Worm (Caenorhabditis elegans) whole organism, L1 larva: ENCODE data around the gene C06H2.2.

Source experiments
- C16A3.4 ChIP-seq: fragments of 150-350 bp; optimal IDR thresholded peaks from 2 replicates; lab custom pipeline; 2014; ENCODE audit warnings: missing biosample characterization, missing genetic modification characterization
- alr-1 ChIP-seq: fragments of 200-800 bp; sonication (Bioruptor generic); optimal IDR thresholded peaks from 2 replicates; lab custom pipeline; 2018; ENCODE audit warnings: borderline replicate concordance, mild to moderate bottlenecking, missing genetic modification characterization, missing compliant biosample characterization
- aly-2 ChIP-seq: fragments of 150-350 bp; optimal IDR thresholded peaks from 2 replicates; lab custom pipeline; 2014; ENCODE audit warnings: missing biosample characterization, missing genetic modification characterization
- ama-1 ChIP-seq: fragments of 150-350 bp; optimal IDR thresholded peaks from 2 replicates; lab custom pipeline; 2014
- blmp-1 ChIP-seq: fragments of 150-350 bp; optimal IDR thresholded peaks from 2 replicates; lab custom pipeline; 2014; ENCODE audit warnings: missing biosample characterization, missing genetic modification characterization
- ceh-8 ChIP-seq: fragments of 200-800 bp; sonication (Bioruptor generic); optimal IDR thresholded peaks from 2 replicates; lab custom pipeline; 2018; ENCODE audit warnings: mild to moderate bottlenecking, missing genetic modification characterization, moderate library complexity, missing compliant biosample characterization
- ceh-90 ChIP-seq: sonication (generic microtip); optimal IDR thresholded peaks from 2 replicates; lab custom pipeline; 2016; ENCODE audit warnings: missing genetic modification characterization, missing compliant biosample characterization
- efl-3 ChIP-seq: fragments of 200-800 bp; sonication (Bioruptor generic); optimal IDR thresholded peaks from 2 replicates; lab custom pipeline; 2018; ENCODE audit warnings: mild to moderate bottlenecking, missing genetic modification characterization, missing compliant biosample characterization
- egl-13 ChIP-seq: sonication (generic microtip); optimal IDR thresholded peaks from 2 replicates; lab custom pipeline; 2016; ENCODE audit warnings: missing genotype, missing genetic modification reagents, missing genetic modification characterization, missing compliant biosample characterization
- egl-27 ChIP-seq, 2 experiments: fragments of 150-350 bp in 1 of 2; sonication (generic microtip); optimal IDR thresholded peaks; 3 replicates each; lab custom pipeline; 2017 to 2018; ENCODE audit warnings: missing biosample characterization in 2 of 2, missing genetic modification characterization in 2 of 2, missing genetic modification reagents in 2 of 2
- elt-2 ChIP-seq: sonication (generic microtip); optimal IDR thresholded peaks from 2 replicates; lab custom pipeline; 2016; ENCODE audit warnings: missing genetic modification characterization, mild to moderate bottlenecking, inconsistent platforms, missing compliant biosample characterization, missing genetic modification reagents
- ets-5 ChIP-seq: fragments of 200-800 bp; sonication (Bioruptor generic); IDR thresholded peaks from 2 replicates; pipeline ENCODE4 v1.3.6; 2022; ENCODE audit warnings: missing genetic modification characterization, missing compliant biosample characterization
- fkh-4 ChIP-seq: sonication (generic microtip); optimal IDR thresholded peaks from 2 replicates; lab custom pipeline; 2016; ENCODE audit warnings: missing compliant biosample characterization, missing genetic modification characterization, borderline replicate concordance
- fkh-8 ChIP-seq: sonication (generic microtip); optimal IDR thresholded peaks from 2 replicates; lab custom pipeline; 2016; ENCODE audit warnings: mild to moderate bottlenecking, missing genetic modification characterization, missing compliant biosample characterization
- fos-1 ChIP-seq: fragments of 150-350 bp; optimal IDR thresholded peaks from 2 replicates; lab custom pipeline; 2014; ENCODE audit warnings: missing biosample characterization, missing genetic modification characterization
- hlh-17 ChIP-seq: fragments of 200-800 bp; sonication (Bioruptor generic); optimal IDR thresholded peaks from 2 replicates; lab custom pipeline; 2018; ENCODE audit warnings: missing genetic modification characterization, mild to moderate bottlenecking, missing compliant biosample characterization, moderate library complexity, borderline replicate concordance
- hlh-4 ChIP-seq: sonication (generic microtip); optimal IDR thresholded peaks from 2 replicates; lab custom pipeline; 2016; ENCODE audit warnings: mild to moderate bottlenecking, missing genetic modification characterization, missing compliant biosample characterization
- hpl-2 ChIP-seq: fragments of 150-350 bp; optimal IDR thresholded peaks from 2 replicates; lab custom pipeline; 2014; ENCODE audit warnings: missing biosample characterization, missing genetic modification reagents, missing genetic modification characterization
- lin-13 ChIP-seq: fragments of 150-350 bp; optimal IDR thresholded peaks from 2 replicates; lab custom pipeline; 2014; ENCODE audit warnings: missing biosample characterization, missing genetic modification reagents, missing genetic modification characterization
- lin-14 ChIP-seq: fragments of 200-800 bp; sonication (Bioruptor generic); optimal IDR thresholded peaks from 2 replicates; lab custom pipeline; 2018; ENCODE audit warnings: mild to moderate bottlenecking, missing genetic modification characterization, moderate library complexity, missing compliant biosample characterization
- lin-35 ChIP-seq, 2 experiments: fragments of 150-350 bp; optimal IDR thresholded peaks; 2 replicates each; lab custom pipeline; 2014; ENCODE audit warnings: missing biosample characterization in 2 of 2, missing genetic modification characterization in 2 of 2, missing genetic modification reagents in 2 of 2
- lin-39 ChIP-seq: fragments of 150-350 bp; optimal IDR thresholded peaks from 2 replicates; lab custom pipeline; 2014; ENCODE audit warnings: missing biosample characterization, missing genetic modification reagents, missing genetic modification characterization
- lsy-2 ChIP-seq, 2 experiments: fragments of 150-350 bp; optimal IDR thresholded peaks; 2 replicates each; lab custom pipeline; 2014; ENCODE audit warnings: missing biosample characterization in 2 of 2, missing genetic modification characterization in 2 of 2
- mab-9 ChIP-seq: fragments of 200-800 bp; sonication (Bioruptor generic); IDR thresholded peaks from 2 replicates; pipeline ENCODE4 v1.3.6; 2022; ENCODE audit warnings: missing genetic modification reagents, missing genetic modification characterization, missing compliant biosample characterization
- mdl-1 ChIP-seq, 2 experiments: fragments of 150-350 bp; optimal IDR thresholded peaks; 2 replicates each; lab custom pipeline; 2014 to 2017; ENCODE audit warnings: missing biosample characterization in 2 of 2, missing genetic modification characterization in 2 of 2, inconsistent platforms in 1 of 2
- mef-2 ChIP-seq: fragments of 150-350 bp; optimal IDR thresholded peaks from 2 replicates; lab custom pipeline; 2014; ENCODE audit warnings: missing biosample characterization, missing genetic modification characterization
- mep-1 ChIP-seq: fragments of 150-350 bp; optimal IDR thresholded peaks from 2 replicates; lab custom pipeline; 2014; ENCODE audit warnings: missing biosample characterization, missing genetic modification characterization
- nhr-11 ChIP-seq: fragments of 150-350 bp; optimal IDR thresholded peaks from 2 replicates; lab custom pipeline; 2014; ENCODE audit warnings: missing biosample characterization, missing genetic modification characterization
- nhr-237 ChIP-seq: fragments of 150-350 bp; optimal IDR thresholded peaks from 2 replicates; lab custom pipeline; 2014; ENCODE audit warnings: missing biosample characterization, missing genetic modification characterization
- nhr-28 ChIP-seq: fragments of 150-350 bp; optimal IDR thresholded peaks from 2 replicates; lab custom pipeline; 2014; ENCODE audit warnings: missing biosample characterization, missing genetic modification characterization
- nhr-47 ChIP-seq: sonication (generic microtip); optimal IDR thresholded peaks from 2 replicates; lab custom pipeline; 2016; ENCODE audit warnings: mild to moderate bottlenecking, missing genetic modification characterization, moderate library complexity, missing compliant biosample characterization
- nhr-76 ChIP-seq: sonication (generic microtip); optimal IDR thresholded peaks from 2 replicates; lab custom pipeline; 2017; ENCODE audit warnings: missing biosample characterization, missing genetic modification characterization
- nhr-77 ChIP-seq: fragments of 150-350 bp; optimal IDR thresholded peaks from 2 replicates; lab custom pipeline; 2014; ENCODE audit warnings: missing biosample characterization, missing genetic modification characterization
- nhr-90 ChIP-seq: sonication (generic microtip); optimal IDR thresholded peaks from 2 replicates; lab custom pipeline; 2016; ENCODE audit warnings: mild to moderate bottlenecking, missing genetic modification characterization, missing compliant biosample characterization; ENCODE audit not compliant: poor library complexity
- pax-3 ChIP-seq: fragments of 200-800 bp; sonication (Bioruptor generic); optimal IDR thresholded peaks from 2 replicates; lab custom pipeline; 2018; ENCODE audit warnings: mild to moderate bottlenecking, missing genetic modification characterization, moderate library complexity, missing compliant biosample characterization
- pqm-1 ChIP-seq: sonication (generic microtip); optimal IDR thresholded peaks from 3 replicates; lab custom pipeline; 2017; ENCODE audit warnings: missing biosample characterization, missing genetic modification characterization
- rnt-1 ChIP-seq: sonication (generic microtip); optimal IDR thresholded peaks from 2 replicates; lab custom pipeline; 2016; ENCODE audit warnings: mild to moderate bottlenecking, missing genetic modification characterization, moderate library complexity, missing compliant biosample characterization
- skn-1 ChIP-seq: fragments of 150-350 bp; optimal IDR thresholded peaks from 2 replicates; lab custom pipeline; 2014; ENCODE audit warnings: missing biosample characterization, missing genetic modification characterization
- snpc-4 ChIP-seq: fragments of 150-350 bp; optimal IDR thresholded peaks from 2 replicates; lab custom pipeline; 2014; ENCODE audit warnings: missing biosample characterization, missing genetic modification characterization
- snu-23 ChIP-seq: sonication (generic microtip); optimal IDR thresholded peaks from 2 replicates; lab custom pipeline; 2016; ENCODE audit warnings: missing genetic modification characterization, missing compliant biosample characterization
- sox-4 ChIP-seq: sonication (generic microtip); optimal IDR thresholded peaks from 2 replicates; lab custom pipeline; 2016; ENCODE audit warnings: missing genetic modification characterization, missing compliant biosample characterization
- sptf-1 ChIP-seq: fragments of 150-350 bp; optimal IDR thresholded peaks from 2 replicates; lab custom pipeline; 2014; ENCODE audit warnings: missing biosample characterization, missing genetic modification characterization
- sup-37 ChIP-seq: fragments of 200-800 bp; sonication (Bioruptor generic); optimal IDR thresholded peaks from 2 replicates; lab custom pipeline; 2018; ENCODE audit warnings: mild to moderate bottlenecking, missing genetic modification characterization, missing compliant biosample characterization
- swsn-7 ChIP-seq: sonication (generic microtip); optimal IDR thresholded peaks from 2 replicates; lab custom pipeline; 2016; ENCODE audit warnings: missing genetic modification characterization, missing compliant biosample characterization
- tbx-2 ChIP-seq: sonication (generic microtip); optimal IDR thresholded peaks from 2 replicates; lab custom pipeline; 2016; ENCODE audit warnings: missing genetic modification characterization, missing compliant biosample characterization
- tlp-1 ChIP-seq: fragments of 150-350 bp; optimal IDR thresholded peaks from 2 replicates; lab custom pipeline; 2014; ENCODE audit warnings: missing biosample characterization, missing genetic modification characterization
- unc-130 ChIP-seq: fragments of 150-350 bp; optimal IDR thresholded peaks from 2 replicates; lab custom pipeline; 2017; ENCODE audit warnings: missing biosample characterization, missing genetic modification characterization, inconsistent platforms
- unc-30 ChIP-seq: sonication (generic microtip); optimal IDR thresholded peaks from 2 replicates; lab custom pipeline; 2017; ENCODE audit warnings: missing biosample characterization, missing genetic modification characterization
- unc-86 ChIP-seq: sonication (generic microtip); optimal IDR thresholded peaks from 2 replicates; lab custom pipeline; 2016; ENCODE audit warnings: missing genetic modification characterization, missing compliant biosample characterization
- unc-98 ChIP-seq: fragments of 200-800 bp; sonication (Bioruptor generic); IDR thresholded peaks from 2 replicates; pipeline ENCODE4 v1.3.6; 2022; ENCODE audit warnings: missing genetic modification characterization, missing compliant biosample characterization
- zag-1 ChIP-seq: fragments of 150-350 bp; optimal IDR thresholded peaks from 2 replicates; lab custom pipeline; 2014; ENCODE audit warnings: missing biosample characterization, missing genetic modification characterization
- ztf-11 ChIP-seq, 2 experiments: sonication (generic microtip); optimal IDR thresholded peaks; 2 replicates each; lab custom pipeline; 2016 to 2017; ENCODE audit warnings: missing genetic modification characterization in 2 of 2, missing biosample characterization in 1 of 2, missing compliant biosample characterization in 1 of 2
- ztf-4 ChIP-seq: fragments of 150-350 bp; optimal IDR thresholded peaks from 2 replicates; lab custom pipeline; 2014; ENCODE audit warnings: missing biosample characterization, missing genetic modification characterization

Gene C06H2.2

ce11 chrV:11123817-11124337 is 1.1 kb upstream of the C06H2.2 start, which contains the start of the genes atp-5 and lmtr-3 (continued):
- TF ChIP-seq ztf-4 (no peak), skn-1 (tag; lab: Kevin White, UChicago) (peak; percentile 70), lin-39 (tag; lab: Kevin White, UChicago) (peak; percentile 19), ama-1 (lab: Kevin White, UChicago) (no peak), zag-1 (tag; lab: Kevin White, UChicago) (no peak), fkh-8 (tag; lab: Kevin White, UChicago) (peak; percentile 85), nhr-76 (tag; lab: Kevin White, UChicago) (no peak), aly-2 (no peak), sup-37 (GFP tag; lab: Kevin White, UChicago) (no peak), unc-98 (GFP tag; lab: Robert Waterston, UW) (peak; percentile 52), C16A3.4 (tag; lab: Kevin White, UChicago) (peak; percentile 73), unc-130 (tag; lab: Kevin White, UChicago) (peak; percentile 62), nhr-47 (tag; lab: Kevin White, UChicago) (peak; percentile 81), lin-13 (GFP tag; lab: Kevin White, UChicago) (peak; percentile 59), snu-23 (GFP tag; lab: Kevin White, UChicago) (peak; percentile 82), unc-86 (peak; percentile 58), alr-1 (tag; lab: Kevin White, UChicago) (no peak), egl-13 (tag; lab: Kevin White, UChicago) (peak; percentile 58), hlh-17 (GFP tag; lab: Kevin White, UChicago) (no peak), egl-27 (tag; optimal IDR thresholded peaks at IDR 0.05; lab: Kevin White, UChicago) (no peak), ceh-8 (GFP tag; lab: Kevin White, UChicago) (no peak), snpc-4 (tag; lab: Kevin White, UChicago) (peak; percentile 63), sptf-1 (tag; lab: Kevin White, UChicago) (no peak), efl-3 (GFP tag; lab: Kevin White, UChicago) (no peak), lin-14 (peak; percentile 90), mdl-1 (tag; optimal IDR thresholded peaks at IDR 0.05; lab: Kevin White, UChicago) (peak in 1 of 2 experiments; percentile 55), mab-9 (peak; percentile 70; the same call in 1 of the 2 replicates), ztf-11 (tag; optimal IDR thresholded peaks at IDR 0.05; lab: Kevin White, UChicago) (peak in 1 of 2 experiments; percentile 81), fos-1 (no peak), blmp-1 (peak; percentile 39), rnt-1 (tag; lab: Kevin White, UChicago) (peak; percentile 98), lin-35 (GFP tag; optimal IDR thresholded peaks at IDR 0.05; lab: Kevin White, UChicago) (peak; percentile 70 to 80), hpl-2 (GFP tag; lab: Kevin White, UChicago) (no peak), nhr-90 (peak; percentile 83), lsy-2 (tag; optimal IDR thresholded peaks at IDR 0.05; lab: Kevin White, UChicago) (peak; percentile 66 to 78), pax-3 (tag; lab: Kevin White, UChicago) (peak; percentile 68), nhr-237 (tag; lab: Kevin White, UChicago) (no peak), tbx-2 (tag; lab: Kevin White, UChicago) (peak; percentile 80), pqm-1 (tag; lab: Kevin White, UChicago) (no peak), nhr-11 (tag; lab: Kevin White, UChicago) (no peak), sox-4 (tag; lab: Kevin White, UChicago) (peak; percentile 53), unc-30 (tag; lab: Kevin White, UChicago) (no peak), swsn-7 (tag; lab: Kevin White, UChicago) (peak; percentile 66), nhr-28 (no peak), mep-1 (peak; percentile 75), tlp-1 (no peak), hlh-4 (tag; lab: Kevin White, UChicago) (no peak), ceh-90 (peak; percentile 86), elt-2 (tag; lab: Kevin White, UChicago) (peak; percentile 30), nhr-77 (tag; lab: Kevin White, UChicago) (peak; percentile 16), ets-5 (GFP tag; lab: Robert Waterston, UW) (no peak), mef-2 (no peak), fkh-4 (peak; percentile 82)
